Worm (Caenorhabditis elegans): Measurements from ENCODE around the gene Y38C1AA.1.

ce11 chrIV:266148-266547, 58.2 kb downstream of the Y38C1AA.1 start, which contains the start of gene T21D12.12:
- TF ChIP-seq W03F9.2 (tag; optimal IDR thresholded peaks at IDR 0.05) (no peak), him-1 (tag; optimal IDR thresholded peaks at IDR 0.05) (no peak)

All from whole organism, L4/young adult.